Fruit fly (Drosophila melanogaster): ENCODE measurements around the gene beta4GalNAcTB.
A peak's percentile ranks its signal among the peaks of the same experiment; 100 is the strongest.

Gene beta4GalNAcTB

DNA sequence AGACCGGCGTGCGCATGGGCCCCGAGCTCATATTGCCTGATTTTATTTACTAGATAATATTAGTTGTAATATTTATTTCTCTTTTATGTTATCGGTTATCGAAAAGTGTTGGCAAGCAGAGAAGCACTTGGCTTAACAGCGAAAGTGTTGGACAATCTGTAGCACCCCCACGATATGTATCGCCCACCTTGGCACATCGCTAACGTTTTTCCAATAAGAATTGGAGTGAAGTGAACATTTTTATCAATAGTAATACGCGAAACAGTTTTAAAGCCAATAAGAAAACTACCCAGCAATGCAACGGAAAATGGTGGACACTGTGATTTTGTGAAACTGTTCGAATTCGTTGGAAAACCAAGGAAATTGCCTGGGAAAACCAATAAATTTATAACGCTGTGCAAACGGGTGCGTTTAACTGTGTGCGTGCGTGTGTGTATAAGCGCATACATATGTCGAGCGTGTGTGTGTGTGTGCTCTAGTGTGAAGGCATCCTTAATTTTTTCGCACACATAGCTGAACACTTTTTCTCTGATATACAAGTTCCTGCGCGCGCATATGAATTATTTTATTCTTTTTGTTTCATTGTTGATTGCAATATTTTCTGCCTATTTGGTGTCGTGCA, 5.3 kb upstream of the beta4GalNAcTB start, which contains the start of the genes Slu7 and Pkc98E (continued):
- TF ChIP-seq lz (GFP tag; optimal IDR thresholded peaks at IDR 0.05) (peak; percentile 52), CG6792 (GFP tag; optimal IDR thresholded peaks at IDR 0.05) (no peak), CG10669 (GFP tag; optimal IDR thresholded peaks at IDR 0.05) (no peak), achi (GFP tag; optimal IDR thresholded peaks at IDR 0.05) (no peak), esn (GFP tag; optimal IDR thresholded peaks at IDR 0.05) (peak; percentile 60), CG6808 (GFP tag; optimal IDR thresholded peaks at IDR 0.05) (no peak), CG8319 (GFP tag; optimal IDR thresholded peaks at IDR 0.05) (no peak), acj6 (GFP tag; optimal IDR thresholded peaks at IDR 0.05) (peak; percentile 27), CG7368 (GFP tag; optimal IDR thresholded peaks at IDR 0.05) (peak; percentile 30), cyc (GFP tag; optimal IDR thresholded peaks at IDR 0.05) (peak; percentile 63), CG9139 (GFP tag; optimal IDR thresholded peaks at IDR 0.05) (no peak), CG10631 (GFP tag; optimal IDR thresholded peaks at IDR 0.05) (peak; percentile 43), CG32006 (GFP tag; optimal IDR thresholded peaks at IDR 0.05) (peak; percentile 1), CG11762 (GFP tag; optimal IDR thresholded peaks at IDR 0.05; ENCODE audit: insufficient read depth) (peak; percentile 2), CG3032 (tag; optimal IDR thresholded peaks at IDR 0.05) (peak; percentile 9), Hr38 (GFP tag; optimal IDR thresholded peaks at IDR 0.05) (no peak), Sox15 (GFP tag; optimal IDR thresholded peaks at IDR 0.05) (peak; percentile 0), Hr39 (GFP tag; optimal IDR thresholded peaks at IDR 0.05) (peak; percentile 59)

dm6 chr3R:29032542-29032941, 1.3 kb downstream of the beta4GalNAcTB start, which contains the start of gene Ssl2:
Gene Ssl2, minus strand, starts transcription at chr3R:29032642.
- TF ChIP-seq CG11762 (GFP tag; optimal IDR thresholded peaks at IDR 0.05; ENCODE audit: insufficient read depth) (no peak), Eip93F (GFP tag; optimal IDR thresholded peaks at IDR 0.05) (no peak), CG7368 (GFP tag; optimal IDR thresholded peaks at IDR 0.05) (no peak), fd59A (GFP tag; optimal IDR thresholded peaks at IDR 0.05) (no peak), CG3032 (tag; optimal IDR thresholded peaks at IDR 0.05) (no peak), Eip78C (GFP tag) (no peak), CG6854 (GFP tag; optimal IDR thresholded peaks at IDR 0.05) (no peak), fkh (GFP tag; optimal IDR thresholded peaks at IDR 0.05) (no peak), dsx (GFP tag; optimal IDR thresholded peaks at IDR 0.05; ENCODE audit: poor library complexity, severe bottlenecking) (no peak), CG6276 (GFP tag; optimal IDR thresholded peaks at IDR 0.05) (no peak), CG15336 (GFP tag; IDR thresholded peaks at IDR 0.05) (no peak), CG6163 (GFP tag; IDR thresholded peaks at IDR 0.05) (no peak), dac (GFP tag; optimal IDR thresholded peaks at IDR 0.05) (no peak), Hr4 (GFP tag; optimal IDR thresholded peaks at IDR 0.05) (no peak), Blimp-1 (GFP tag; optimal IDR thresholded peaks at IDR 0.05) (no peak), CG11294 (GFP tag; IDR thresholded peaks at IDR 0.05) (no peak), CG4318 (GFP tag; optimal IDR thresholded peaks at IDR 0.05) (no peak), CG8319 (GFP tag; optimal IDR thresholded peaks at IDR 0.05) (no peak), CG6792 (GFP tag; optimal IDR thresholded peaks at IDR 0.05) (no peak)

DNA sequence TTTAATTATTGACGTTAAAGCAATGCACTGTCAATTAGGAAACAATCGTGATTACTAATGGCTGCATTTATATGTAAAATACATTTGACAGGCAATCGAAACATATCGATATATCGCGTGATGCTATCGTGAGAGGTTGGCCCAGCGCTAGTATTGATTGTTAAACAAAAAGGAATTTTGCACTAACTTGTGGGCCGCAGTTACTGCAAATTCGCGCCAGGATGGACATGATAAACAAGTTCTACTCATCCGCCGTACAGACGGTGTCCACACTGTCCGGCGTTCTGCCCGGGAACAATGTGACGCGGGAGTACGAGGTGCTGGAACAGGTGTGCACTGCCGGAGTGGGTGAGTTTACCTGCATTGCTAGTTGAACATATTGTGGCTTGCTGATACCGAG, 6.7 kb downstream of the beta4GalNAcTB start, which contains the start of the genes eIF4E6 and CG1951:
TSS of gene eIF4E6 (minus strand) at position 53 of the 400 bp plus-strand sequence.
TSS of gene CG1951 (plus strand) at position 115 of the 400 bp plus-strand sequence.
- no peak for TF ChIP-seq OdsH (GFP tag; optimal IDR thresholded peaks at IDR 0.05)
- TF ChIP-seq CG34406 (GFP tag; optimal IDR thresholded peaks at IDR 0.05) = no peak
- no peak for TF ChIP-seq Eip93F (GFP tag; optimal IDR thresholded peaks at IDR 0.05)
- no peak for TF ChIP-seq svp (GFP tag)
- peak; percentile 9 for TF ChIP-seq CG3032 (tag; optimal IDR thresholded peaks at IDR 0.05)
- TF ChIP-seq esn (GFP tag; optimal IDR thresholded peaks at IDR 0.05) = peak; percentile 17
- TF ChIP-seq Lpt (GFP tag; optimal IDR thresholded peaks at IDR 0.05) = no peak
- no peak for TF ChIP-seq CG16779 (tag; optimal IDR thresholded peaks at IDR 0.05)
- TF ChIP-seq fkh (GFP tag; optimal IDR thresholded peaks at IDR 0.05) = peak; percentile 28
- no peak for TF ChIP-seq acj6 (GFP tag; optimal IDR thresholded peaks at IDR 0.05)
- peak; percentile 72 for TF ChIP-seq Sox14 (GFP tag; optimal IDR thresholded peaks at IDR 0.05)
- peak in 1 of 2 experiments; percentile 6 for TF ChIP-seq ss (GFP tag; optimal IDR thresholded peaks at IDR 0.05)

All from whole organism, prepupa.